Fruit fly (Drosophila melanogaster): Measurements from ENCODE around the gene CG12617.

- TF ChIP-seq CG8478 (optimal IDR thresholded peaks at IDR 0.05) (no peak), CTCF (optimal IDR thresholded peaks at IDR 0.05) (no peak)
These were observed 30.9 kb downstream of the CG12617 start for dm6 chr2L:20325383-20325782.
